Worm (Caenorhabditis elegans) whole organism, late embryonic: ENCODE results near the gene mab-3.

Source experiments
- C38D4.7 ChIP-seq: fragments of 200-800 bp; sonication (Bioruptor generic); optimal IDR thresholded peaks from 2 replicates; lab custom pipeline; 2018; ENCODE audit warnings: mild to moderate bottlenecking, missing genetic modification characterization, moderate library complexity, missing compliant biosample characterization
- F13H6.1 ChIP-seq: sonication (generic microtip); optimal IDR thresholded peaks from 2 replicates; lab custom pipeline; 2016; ENCODE audit warnings: missing genetic modification characterization, missing compliant biosample characterization
- K02D7.2 ChIP-seq: sonication (generic microtip); optimal IDR thresholded peaks from 2 replicates; lab custom pipeline; 2017; ENCODE audit warnings: mild to moderate bottlenecking, missing genetic modification characterization, missing compliant biosample characterization
- T23F11.4 ChIP-seq: fragments of 200-800 bp; sonication (Bioruptor generic); optimal IDR thresholded peaks from 2 replicates; lab custom pipeline; 2018; ENCODE audit warnings: mild to moderate bottlenecking, missing genetic modification characterization, missing compliant biosample characterization
- Y22D7AL.16 ChIP-seq: sonication (generic microtip); optimal IDR thresholded peaks from 2 replicates; lab custom pipeline; 2016; ENCODE audit warnings: missing genetic modification characterization, missing compliant biosample characterization
- ceh-14 ChIP-seq: sonication (generic microtip); optimal IDR thresholded peaks from 2 replicates; lab custom pipeline; 2016; ENCODE audit warnings: missing genotype, missing genetic modification characterization, missing compliant biosample characterization
- ceh-19 ChIP-seq: fragments of 200-800 bp; sonication (Bioruptor generic); optimal IDR thresholded peaks from 2 replicates; lab custom pipeline; 2018; ENCODE audit warnings: mild to moderate bottlenecking, missing genetic modification characterization, missing compliant biosample characterization
- ceh-22 ChIP-seq: sonication (generic microtip); optimal IDR thresholded peaks from 2 replicates; lab custom pipeline; 2017; ENCODE audit warnings: missing biosample characterization, missing genetic modification characterization
- ceh-31 ChIP-seq: sonication (generic microtip); optimal IDR thresholded peaks from 2 replicates; lab custom pipeline; 2016; ENCODE audit warnings: missing genetic modification characterization, missing compliant biosample characterization
- ceh-34 ChIP-seq: sonication (generic microtip); optimal IDR thresholded peaks from 2 replicates; lab custom pipeline; 2016; ENCODE audit warnings: mild to moderate bottlenecking, missing genetic modification characterization, missing compliant biosample characterization
- ceh-45 ChIP-seq: fragments of 200-800 bp; sonication (Bioruptor generic); IDR thresholded peaks from 2 replicates; pipeline ENCODE4 v1.3.6; 2022; ENCODE audit warnings: missing genetic modification reagents, missing genetic modification characterization, missing compliant biosample characterization
- ceh-6 ChIP-seq: fragments of 200-800 bp; sonication (Bioruptor generic); optimal IDR thresholded peaks from 2 replicates; lab custom pipeline; 2018; ENCODE audit warnings: mild to moderate bottlenecking, missing genetic modification characterization, missing compliant biosample characterization
- ceh-9 ChIP-seq: sonication (generic microtip); optimal IDR thresholded peaks from 2 replicates; lab custom pipeline; 2016; ENCODE audit warnings: mild to moderate bottlenecking, missing genetic modification characterization, inconsistent platforms, missing compliant biosample characterization
- dmd-4 ChIP-seq: sonication (generic microtip); optimal IDR thresholded peaks from 2 replicates; lab custom pipeline; 2016; ENCODE audit warnings: borderline replicate concordance, missing genetic modification characterization, missing compliant biosample characterization
- dve-1 ChIP-seq: sonication (generic microtip); optimal IDR thresholded peaks from 2 replicates; lab custom pipeline; 2017; ENCODE audit warnings: antibody characterized with exemption, mild to moderate bottlenecking, missing genetic modification characterization, missing compliant biosample characterization
- elt-2 ChIP-seq: sonication (generic microtip); optimal IDR thresholded peaks from 2 replicates; lab custom pipeline; 2016; ENCODE audit warnings: missing genetic modification reagents, missing genetic modification characterization, missing compliant biosample characterization
- fax-1 ChIP-seq: sonication (generic microtip); optimal IDR thresholded peaks from 2 replicates; lab custom pipeline; 2016; ENCODE audit warnings: missing genotype, missing genetic modification characterization, missing compliant biosample characterization
- fkh-10 ChIP-seq: fragments of 150-350 bp; optimal IDR thresholded peaks from 2 replicates; lab custom pipeline; 2014; ENCODE audit warnings: missing biosample characterization, missing genetic modification reagents, missing genetic modification characterization
- gmeb-2 ChIP-seq: sonication (generic microtip); optimal IDR thresholded peaks from 2 replicates; lab custom pipeline; 2016; ENCODE audit warnings: missing genetic modification characterization, inconsistent platforms, missing compliant biosample characterization
- hlh-13 ChIP-seq: fragments of 200-800 bp; sonication (Bioruptor generic); optimal IDR thresholded peaks from 2 replicates; lab custom pipeline; 2018; ENCODE audit warnings: mild to moderate bottlenecking, missing genetic modification characterization, missing compliant biosample characterization
- hlh-8 ChIP-seq: sonication (generic microtip); optimal IDR thresholded peaks from 2 replicates; lab custom pipeline; 2016; ENCODE audit warnings: missing genotype, missing genetic modification characterization, missing compliant biosample characterization
- madf-2 ChIP-seq: sonication (generic microtip); optimal IDR thresholded peaks from 2 replicates; lab custom pipeline; 2017; ENCODE audit warnings: missing genetic modification characterization, missing compliant biosample characterization
- nfya-1 ChIP-seq: sonication (generic microtip); optimal IDR thresholded peaks from 2 replicates; lab custom pipeline; 2017; ENCODE audit warnings: missing genetic modification characterization, mild to moderate bottlenecking, missing compliant biosample characterization, antibody characterized with exemption, moderate library complexity
- npax-4 ChIP-seq: sonication (generic microtip); optimal IDR thresholded peaks from 2 replicates; lab custom pipeline; 2016; ENCODE audit warnings: missing genetic modification characterization, missing compliant biosample characterization
- odd-2 ChIP-seq: sonication (generic microtip); optimal IDR thresholded peaks from 2 replicates; lab custom pipeline; 2017; ENCODE audit warnings: antibody characterized with exemption, mild to moderate bottlenecking, missing genetic modification characterization, missing compliant biosample characterization
- pag-3 ChIP-seq: sonication (generic microtip); optimal IDR thresholded peaks from 2 replicates; lab custom pipeline; 2016; ENCODE audit warnings: missing compliant biosample characterization, missing genetic modification characterization, borderline replicate concordance
- pha-4 ChIP-seq: fragments of 150-350 bp; optimal IDR thresholded peaks from 2 replicates; lab custom pipeline; 2018; ENCODE audit warnings: missing biosample characterization, missing genetic modification reagents, missing genetic modification characterization
- pqm-1 ChIP-seq: sonication (generic microtip); optimal IDR thresholded peaks from 2 replicates; lab custom pipeline; 2016; ENCODE audit warnings: missing genetic modification characterization, missing compliant biosample characterization
- rnt-1 ChIP-seq: sonication (generic microtip); optimal IDR thresholded peaks from 2 replicates; lab custom pipeline; 2016; ENCODE audit warnings: missing genetic modification characterization, missing compliant biosample characterization
- sdc-2 ChIP-seq: sonication (generic microtip); optimal IDR thresholded peaks from 2 replicates; lab custom pipeline; 2016; ENCODE audit warnings: missing genotype, missing genetic modification characterization, missing compliant biosample characterization
- sox-4 ChIP-seq: sonication (generic microtip); optimal IDR thresholded peaks from 2 replicates; lab custom pipeline; 2017; ENCODE audit warnings: mild to moderate bottlenecking, missing genetic modification characterization, inconsistent platforms, missing compliant biosample characterization
- tbx-7 ChIP-seq: sonication (generic microtip); optimal IDR thresholded peaks from 2 replicates; lab custom pipeline; 2016; ENCODE audit warnings: missing genotype, missing genetic modification characterization, missing compliant biosample characterization
- ttx-3 ChIP-seq: sonication (generic microtip); optimal IDR thresholded peaks from 2 replicates; lab custom pipeline; 2016; ENCODE audit warnings: missing genetic modification reagents, missing genetic modification characterization, missing compliant biosample characterization
- unc-3 ChIP-seq, 2 experiments: fragments of 200-800 bp in 1 of 2; sonication (Bioruptor generic) in 1 of 2; sonication (generic microtip) in 1 of 2; conservative IDR thresholded peaks in 1 of 2; optimal IDR thresholded peaks in 1 of 2; 2 replicates each; pipeline versions ENCODE4 v1.3.6 to Lab custom; 2016 to 2022; ENCODE audit warnings: missing compliant biosample characterization in 2 of 2, missing genetic modification characterization in 2 of 2, missing genetic modification reagents in 1 of 2
- unc-55 ChIP-seq: sonication (generic microtip); optimal IDR thresholded peaks from 2 replicates; lab custom pipeline; 2017; ENCODE audit warnings: missing biosample characterization, missing genetic modification reagents, missing genetic modification characterization

Gene mab-3

ce11 chrII:9703601-9704000, 28.3 kb upstream of the mab-3 start, which contains the start of gene mop-25.2:
mop-25.2 (minus strand) TSS chrII:9703701.
- TF ChIP-seq ceh-22 (tag; lab: Kevin White, UChicago) (no peak), K02D7.2 (no peak), ceh-9 (tag; lab: Kevin White, UChicago) (no peak), ceh-31 (tag; lab: Kevin White, UChicago) (no peak), ttx-3 (no peak), pag-3 (tag; lab: Kevin White, UChicago) (no peak), fkh-10 (GFP tag; lab: Kevin White, UChicago) (no peak), ceh-19 (no peak), fax-1 (tag; lab: Kevin White, UChicago) (no peak)

DNA sequence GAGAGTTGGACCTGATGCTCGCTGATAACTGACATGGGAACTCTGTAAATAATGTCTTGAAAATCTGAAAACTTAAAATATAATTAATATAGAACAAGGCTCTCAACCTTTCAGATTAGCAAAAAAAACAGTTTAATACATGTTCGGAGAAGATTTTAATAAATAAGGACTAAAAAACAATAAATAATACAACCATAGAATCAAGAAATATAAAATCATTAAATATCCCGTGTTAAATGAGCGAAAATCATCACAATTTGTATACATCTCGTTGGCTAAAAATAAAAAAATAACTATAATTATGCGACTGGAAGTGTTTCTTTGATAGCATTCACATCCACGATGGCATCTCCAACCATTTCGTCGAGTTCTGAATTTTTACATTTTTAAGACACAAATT, 27.2 kb upstream of the mab-3 start, which contains the start of gene Y53C12A.10:
TSS of gene Y53C12A.10 (minus strand) at position 101 of the 400 bp plus-strand sequence.
- TF ChIP-seq sdc-2 (tag; lab: Kevin White, UChicago) (no peak), ceh-9 (tag; lab: Kevin White, UChicago) (no peak), T23F11.4 (no peak), ceh-6 (GFP tag; lab: Kevin White, UChicago) (no peak), madf-2 (tag; lab: Kevin White, UChicago) (no peak), Y22D7AL.16 (no peak), pag-3 (tag; lab: Kevin White, UChicago) (no peak), dve-1 (tag; lab: Kevin White, UChicago) (no peak), K02D7.2 (no peak), fax-1 (tag; lab: Kevin White, UChicago) (no peak), unc-55 (GFP tag; lab: Kevin White, UChicago) (no peak), unc-3 (GFP tag; conservative IDR thresholded peaks at IDR 0.05; lab: Robert Waterston, UW) (no peak), unc-3 (tag; optimal IDR thresholded peaks at IDR 0.05; lab: Kevin White, UChicago) (no peak), gmeb-2 (tag; lab: Kevin White, UChicago) (no peak), C38D4.7 (GFP tag; lab: Kevin White, UChicago) (no peak), npax-4 (tag; lab: Kevin White, UChicago) (no peak), F13H6.1 (no peak), pqm-1 (tag; lab: Kevin White, UChicago) (no peak), hlh-8 (tag; lab: Kevin White, UChicago) (no peak), elt-2 (no peak)

- TF ChIP-seq odd-2 (tag; lab: Kevin White, UChicago): no peak
- TF ChIP-seq nfya-1 (tag; lab: Kevin White, UChicago): peak; percentile 0
- TF ChIP-seq unc-55 (GFP tag; lab: Kevin White, UChicago): no peak
- TF ChIP-seq ceh-34 (tag; lab: Kevin White, UChicago): no peak
- no peak for TF ChIP-seq sox-4 (tag; lab: Kevin White, UChicago)
Measured at ce11 chrII:9706207-9706606, 25.7 kb upstream of the mab-3 start, which contains the start of gene Y53C12A.3. Y53C12A.3 (minus strand) TSS chrII:9706240.

DNA sequence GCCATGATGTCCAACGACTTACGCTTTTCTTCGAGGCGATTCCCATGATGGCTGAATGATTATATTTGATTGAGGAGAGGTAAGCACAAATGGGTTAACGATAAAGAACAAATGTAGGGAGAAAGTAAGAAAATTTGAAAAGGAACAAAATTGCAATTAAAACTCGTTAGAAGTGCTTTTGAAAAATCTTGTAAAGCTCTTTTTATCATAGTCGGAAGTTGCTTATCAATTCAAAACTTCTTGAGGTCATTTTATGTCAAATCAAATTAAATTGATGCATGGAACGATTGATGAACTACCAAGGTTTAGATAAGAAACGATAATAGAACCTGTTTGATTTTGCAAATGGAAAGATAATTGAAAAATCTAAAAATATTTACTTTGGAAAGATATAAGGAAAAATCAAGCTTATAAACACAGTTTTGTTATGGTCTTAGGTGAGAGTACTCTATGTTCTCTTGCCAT, 23.1 kb upstream of the mab-3 start, which contains the start of gene glt-5:
TSS of gene glt-5 (minus strand) at position 51 of the 465 bp plus-strand sequence.
- TF ChIP-seq Y22D7AL.16: no peak
- no peak for TF ChIP-seq fkh-10 (GFP tag; lab: Kevin White, UChicago)
- no peak for TF ChIP-seq rnt-1 (tag; lab: Kevin White, UChicago)
- no peak for TF ChIP-seq tbx-7 (tag; lab: Kevin White, UChicago)
- TF ChIP-seq pha-4: no peak
- no peak for TF ChIP-seq ceh-34 (tag; lab: Kevin White, UChicago)
- TF ChIP-seq unc-55 (GFP tag; lab: Kevin White, UChicago): no peak
- TF ChIP-seq ceh-14: no peak
- TF ChIP-seq, all 69 proteins: peak for 0

DNA sequence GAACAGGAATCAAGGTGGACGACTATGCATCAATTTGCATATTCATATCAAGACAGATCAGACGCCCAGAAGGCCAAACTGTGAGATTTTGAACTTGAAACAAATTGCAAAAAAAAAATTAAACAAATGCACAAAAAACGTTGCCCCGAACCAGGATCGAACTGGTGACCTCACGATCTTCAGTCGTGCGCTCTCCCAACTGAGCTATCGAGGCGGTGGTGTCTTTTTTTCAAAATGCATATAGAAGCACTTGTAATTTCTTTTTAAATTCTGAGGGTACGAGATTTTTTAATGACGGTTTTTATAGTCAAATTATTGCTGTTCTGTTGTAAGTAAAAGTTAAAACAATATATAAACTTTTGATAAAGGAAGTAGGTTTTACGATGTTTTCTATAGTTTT, 18.9 kb upstream of the mab-3 start:
- TF ChIP-seq pqm-1 (tag; lab: Kevin White, UChicago) (no peak), ceh-45 (GFP tag; lab: Robert Waterston, UW) (no peak), npax-4 (tag; lab: Kevin White, UChicago) (no peak), dmd-4 (tag; lab: Kevin White, UChicago) (no peak), hlh-13 (GFP tag; lab: Kevin White, UChicago) (no peak), pag-3 (tag; lab: Kevin White, UChicago) (no peak), ceh-22 (tag; lab: Kevin White, UChicago) (no peak)
